Fruit fly (Drosophila melanogaster) whole organism, prepupa: ENCODE data around the gene Sec63.

Experiments used
- CG10631 ChIP-seq: fragments of 200-800 bp; sonication (Bioruptor generic); optimal IDR thresholded peaks from 2 replicates; lab custom pipeline; 2016; ENCODE audit warnings: missing biosample characterization, missing genetic modification characterization
- CG15336 ChIP-seq: fragments of 200-800 bp; sonication (Bioruptor generic); IDR thresholded peaks from 2 replicates; pipeline ENCODE4 v1.3.6; 2022; ENCODE audit warnings: missing biosample characterization, missing genetic modification characterization
- CG3032 ChIP-seq: fragments of 200-800 bp; optimal IDR thresholded peaks from 2 replicates; lab custom pipeline; 2019; ENCODE audit warnings: missing biosample characterization, mild to moderate bottlenecking, missing genetic modification characterization, moderate library complexity
- CG31627 ChIP-seq: fragments of 200-800 bp; sonication (Bioruptor generic); optimal IDR thresholded peaks from 3 replicates; lab custom pipeline; 2016; ENCODE audit warnings: missing biosample characterization, missing genetic modification characterization
- CG32006 ChIP-seq: fragments of 200-800 bp; sonication (Bioruptor generic); optimal IDR thresholded peaks from 3 replicates; lab custom pipeline; 2017; ENCODE audit warnings: missing biosample characterization, mild to moderate bottlenecking, missing genetic modification characterization
- CG4318 ChIP-seq: fragments of 200-800 bp; sonication (Bioruptor generic); optimal IDR thresholded peaks from 3 replicates; lab custom pipeline; 2017; ENCODE audit warnings: missing biosample characterization, mild to moderate bottlenecking, missing genetic modification characterization
- CG6163 ChIP-seq: fragments of 200-800 bp; sonication (Bioruptor generic); IDR thresholded peaks from 3 replicates; pipeline ENCODE4 v1.3.6; 2022; ENCODE audit warnings: missing biosample characterization, missing genetic modification characterization
- CG6792 ChIP-seq: fragments of 200-800 bp; sonication (Bioruptor generic); optimal IDR thresholded peaks from 3 replicates; lab custom pipeline; 2016; ENCODE audit warnings: missing biosample characterization, missing genetic modification characterization
- CG6808 ChIP-seq: fragments of 200-800 bp; sonication (Bioruptor generic); optimal IDR thresholded peaks from 3 replicates; lab custom pipeline; 2017; ENCODE audit warnings: missing biosample characterization, missing genetic modification characterization, mild to moderate bottlenecking, moderate library complexity, missing genetic modification reagents
- CG6854 ChIP-seq: fragments of 200-800 bp; sonication (Bioruptor generic); optimal IDR thresholded peaks from 2 replicates; lab custom pipeline; 2017; ENCODE audit warnings: missing biosample characterization, mild to moderate bottlenecking, missing genetic modification characterization
- CG7368 ChIP-seq: fragments of 200-800 bp; sonication (Bioruptor generic); optimal IDR thresholded peaks from 3 replicates; lab custom pipeline; 2016; ENCODE audit warnings: missing biosample characterization, missing genetic modification characterization
- CG8119 ChIP-seq: fragments of 200-800 bp; sonication (Bioruptor generic); IDR thresholded peaks from 3 replicates; pipeline ENCODE4 v1.3.6; 2022; ENCODE audit warnings: missing biosample characterization, missing genetic modification characterization
- CG8632 ChIP-seq: fragments of 200-800 bp; sonication (Bioruptor generic); optimal IDR thresholded peaks from 3 replicates; lab custom pipeline; 2016; ENCODE audit warnings: missing biosample characterization, missing genetic modification characterization
- CG9139 ChIP-seq: fragments of 200-800 bp; sonication (Bioruptor generic); optimal IDR thresholded peaks from 3 replicates; lab custom pipeline; 2017; ENCODE audit warnings: missing biosample characterization, mild to moderate bottlenecking, missing genetic modification characterization
- Eip75B ChIP-seq: fragments of 200-800 bp; sonication (Bioruptor generic); optimal IDR thresholded peaks from 3 replicates; lab custom pipeline; 2016; ENCODE audit warnings: missing biosample characterization, missing genetic modification characterization
- Eip78C ChIP-seq: fragments of 200-800 bp; sonication (Bioruptor generic); peaks from one replicate; lab custom pipeline; 2016; ENCODE audit warnings: missing biosample characterization, missing genetic modification characterization
- Ets96B ChIP-seq: fragments of 200-800 bp; optimal IDR thresholded peaks from 2 replicates; lab custom pipeline; 2019; ENCODE audit warnings: missing biosample characterization, mild to moderate bottlenecking, missing genetic modification characterization, moderate library complexity
- Gug ChIP-seq: fragments of 200-800 bp; sonication (Bioruptor generic); IDR thresholded peaks from 2 replicates; pipeline ENCODE4 v1.3.6; 2022; ENCODE audit warnings: missing biosample characterization, missing genetic modification characterization
- Hr38 ChIP-seq: sonication (Bioruptor generic); optimal IDR thresholded peaks from 2 replicates; lab custom pipeline; 2016; ENCODE audit warnings: missing biosample characterization, missing genetic modification characterization
- Lpt ChIP-seq: fragments of 200-800 bp; sonication (Bioruptor generic); optimal IDR thresholded peaks from 3 replicates; lab custom pipeline; 2016; ENCODE audit warnings: missing biosample characterization, missing genetic modification characterization
- Met ChIP-seq: fragments of 200-800 bp; sonication (Bioruptor generic); optimal IDR thresholded peaks from 3 replicates; lab custom pipeline; 2016; ENCODE audit warnings: missing biosample characterization, missing genetic modification characterization
- Smox ChIP-seq: fragments of 200-800 bp; sonication (Bioruptor generic); optimal IDR thresholded peaks from 3 replicates; lab custom pipeline; 2016; ENCODE audit warnings: missing biosample characterization, missing genetic modification characterization
- Sox102F ChIP-seq: fragments of 200-800 bp; sonication (Bioruptor generic); optimal IDR thresholded peaks from 2 replicates; lab custom pipeline; 2016; ENCODE audit warnings: missing biosample characterization, mild to moderate bottlenecking, missing genetic modification characterization
- Sox14 ChIP-seq: fragments of 200-800 bp; sonication (Bioruptor generic); optimal IDR thresholded peaks from 3 replicates; lab custom pipeline; 2016; ENCODE audit warnings: missing biosample characterization, missing genetic modification characterization
- Sox15 ChIP-seq: fragments of 200-800 bp; sonication (Bioruptor generic); optimal IDR thresholded peaks from 3 replicates; lab custom pipeline; 2016; ENCODE audit warnings: missing biosample characterization, missing genetic modification characterization
- cyc ChIP-seq: fragments of 200-800 bp; sonication (Bioruptor generic); optimal IDR thresholded peaks from 3 replicates; lab custom pipeline; 2016; ENCODE audit warnings: missing biosample characterization, missing genetic modification characterization
- dsx ChIP-seq: fragments of 200-800 bp; optimal IDR thresholded peaks from 3 replicates; lab custom pipeline; 2019; ENCODE audit warnings: missing biosample characterization, mild to moderate bottlenecking, missing genetic modification characterization, moderate library complexity; ENCODE audit not compliant: poor library complexity, severe bottlenecking
- eg ChIP-seq: fragments of 200-800 bp; sonication (Bioruptor generic); IDR thresholded peaks from 3 replicates; pipeline ENCODE4 v1.3.6; 2022; ENCODE audit warnings: missing biosample characterization, missing genetic modification characterization
- esn ChIP-seq: fragments of 200-800 bp; sonication (Bioruptor generic); optimal IDR thresholded peaks from 2 replicates; lab custom pipeline; 2016; ENCODE audit warnings: missing biosample characterization, mild to moderate bottlenecking, missing genetic modification characterization, moderate library complexity
- fkh ChIP-seq: fragments of 200-800 bp; sonication (Bioruptor generic); optimal IDR thresholded peaks from 3 replicates; lab custom pipeline; 2017; ENCODE audit warnings: missing biosample characterization, mild to moderate bottlenecking, missing genetic modification characterization, moderate library complexity
- lz ChIP-seq: fragments of 200-800 bp; sonication (Bioruptor generic); optimal IDR thresholded peaks from 3 replicates; lab custom pipeline; 2016; ENCODE audit warnings: missing biosample characterization, missing genetic modification characterization
- net ChIP-seq: fragments of 200-800 bp; sonication (Bioruptor generic); optimal IDR thresholded peaks from 3 replicates; lab custom pipeline; 2016; ENCODE audit warnings: missing biosample characterization, missing genetic modification characterization
- pdm3 ChIP-seq: fragments of 200-800 bp; sonication (Bioruptor generic); optimal IDR thresholded peaks from 3 replicates; lab custom pipeline; 2016; ENCODE audit warnings: missing biosample characterization, missing genetic modification characterization
- ss ChIP-seq, 2 experiments: fragments of 200-800 bp; sonication (Bioruptor generic); optimal IDR thresholded peaks; 2 replicates in 1 of 2; 3 replicates in 1 of 2; lab custom pipeline; 2017 to 2018; ENCODE audit warnings: mild to moderate bottlenecking in 2 of 2, missing biosample characterization in 2 of 2, missing genetic modification characterization in 2 of 2, moderate library complexity in 1 of 2
- svp ChIP-seq: fragments of 200-800 bp; sonication (Bioruptor generic); peaks from one replicate; lab custom pipeline; 2016; ENCODE audit warnings: missing biosample characterization, missing genetic modification characterization
- topi ChIP-seq: fragments of 200-800 bp; sonication (Bioruptor generic); optimal IDR thresholded peaks from 3 replicates; lab custom pipeline; 2016; ENCODE audit warnings: missing biosample characterization, missing genetic modification characterization
- vri ChIP-seq: fragments of 200-800 bp; sonication (Bioruptor generic); optimal IDR thresholded peaks from 3 replicates; lab custom pipeline; 2016; ENCODE audit warnings: missing biosample characterization, mild to moderate bottlenecking, missing genetic modification characterization

Sec63 gene

DNA sequence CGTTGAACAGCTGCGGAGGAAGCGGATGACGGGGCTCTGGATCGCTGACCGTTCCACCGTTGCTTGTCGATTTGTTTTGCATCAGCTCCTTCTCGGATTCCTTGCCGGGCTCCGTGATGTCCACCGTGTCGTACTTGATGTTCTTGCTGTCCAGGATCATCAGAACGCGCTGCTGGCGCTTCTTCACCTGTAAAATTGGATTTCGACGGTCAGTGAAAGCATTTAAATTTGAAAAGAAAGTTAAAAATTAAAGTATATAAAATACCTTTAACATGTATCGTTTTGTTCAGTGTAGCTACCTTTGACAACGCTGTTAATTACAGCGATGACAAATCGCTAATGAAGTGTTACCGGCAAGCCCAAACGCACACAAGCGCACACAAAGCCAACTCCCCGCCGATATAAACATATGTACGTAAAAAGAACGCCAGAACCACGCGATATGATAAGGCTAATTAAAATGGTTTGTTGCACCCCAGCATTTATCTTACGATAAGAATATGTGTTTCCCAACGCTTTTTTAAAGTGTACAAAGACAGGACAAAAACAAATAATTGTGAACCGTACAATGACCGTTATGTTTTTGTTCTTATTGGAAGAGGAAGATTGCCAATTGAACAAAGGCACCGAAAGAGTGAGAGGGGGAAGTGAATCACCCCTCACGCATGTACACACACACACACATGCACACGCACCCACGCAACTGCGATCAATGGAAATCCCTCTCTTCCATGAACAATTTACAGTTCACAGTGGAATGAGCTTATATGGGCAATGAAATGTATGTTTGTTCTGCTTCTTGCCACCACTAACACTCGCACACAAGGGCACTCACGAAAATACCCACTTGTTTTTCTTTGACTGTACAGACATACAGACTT is 7.7 kb downstream of the Sec63 start (continued):
- no peak for TF ChIP-seq CG7368
- peak; percentile 46 for TF ChIP-seq Sox102F (GFP tag; lab: Kevin White, UChicago)
- no peak for TF ChIP-seq Smox (GFP tag; lab: Kevin White, UChicago)
- TF ChIP-seq Lpt: no peak
- no peak for TF ChIP-seq cyc (GFP tag; lab: Kevin White, UChicago)
- no peak for TF ChIP-seq CG10631
- peak; percentile 28; the same call in 1 of the 3 replicates for TF ChIP-seq CG8119
- TF ChIP-seq lz (GFP tag; lab: Kevin White, UChicago): peak; percentile 25
- TF ChIP-seq Met: peak; percentile 20
- TF ChIP-seq eg (GFP tag; lab: Robert Waterston, UW): no peak
- peak; percentile 94 for TF ChIP-seq Sox14 (GFP tag; lab: Kevin White, UChicago)
- TF ChIP-seq esn (GFP tag; lab: Kevin White, UChicago): peak; percentile 34
- no peak for TF ChIP-seq Gug (GFP tag; lab: Robert Waterston, UW)
- peak; percentile 10 for TF ChIP-seq CG31627
- TF ChIP-seq CG6808 (GFP tag; lab: Kevin White, UChicago): no peak
- TF ChIP-seq CG4318: no peak
- no peak for TF ChIP-seq CG9139
- TF ChIP-seq CG6792 (GFP tag; lab: Kevin White, UChicago): no peak
- TF ChIP-seq CG32006 (GFP tag; lab: Kevin White, UChicago): peak; percentile 21
- TF ChIP-seq CG15336 (GFP tag; lab: Robert Waterston, UW): peak; percentile 41

DNA sequence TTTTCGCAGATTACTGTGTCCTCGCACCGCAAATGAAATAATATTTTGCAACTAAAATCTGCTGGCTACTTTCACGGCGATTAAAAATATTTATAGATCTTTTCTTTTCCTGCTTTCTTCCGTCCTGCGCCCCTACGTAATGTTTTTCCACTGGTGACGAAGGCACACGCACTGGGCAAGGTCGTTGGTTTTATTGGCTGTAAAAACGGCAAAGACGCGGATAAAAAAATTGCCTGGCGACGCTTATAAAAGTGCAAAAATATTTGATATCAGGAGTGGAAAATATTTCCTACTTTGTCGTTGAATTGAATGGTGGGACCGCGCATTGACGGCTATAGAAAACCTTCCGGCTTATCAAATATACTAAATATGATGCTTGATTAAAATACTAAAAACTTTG is 8.6 kb downstream of the Sec63 start, which contains the start of gene Sh3beta:
Gene Sh3beta, minus strand, starts transcription at position 327 of the 400 bp plus-strand sequence.
- TF ChIP-seq vri (GFP tag; lab: Kevin White, UChicago): peak; percentile 8
- peak; percentile 86 for TF ChIP-seq dsx (GFP tag; lab: Kevin White, UChicago)
- peak; percentile 25 for TF ChIP-seq CG6854 (GFP tag; lab: Kevin White, UChicago)
- no peak for TF ChIP-seq CG15336 (GFP tag; lab: Robert Waterston, UW)
- TF ChIP-seq Ets96B (tag; lab: Kevin White, UChicago): no peak

DNA sequence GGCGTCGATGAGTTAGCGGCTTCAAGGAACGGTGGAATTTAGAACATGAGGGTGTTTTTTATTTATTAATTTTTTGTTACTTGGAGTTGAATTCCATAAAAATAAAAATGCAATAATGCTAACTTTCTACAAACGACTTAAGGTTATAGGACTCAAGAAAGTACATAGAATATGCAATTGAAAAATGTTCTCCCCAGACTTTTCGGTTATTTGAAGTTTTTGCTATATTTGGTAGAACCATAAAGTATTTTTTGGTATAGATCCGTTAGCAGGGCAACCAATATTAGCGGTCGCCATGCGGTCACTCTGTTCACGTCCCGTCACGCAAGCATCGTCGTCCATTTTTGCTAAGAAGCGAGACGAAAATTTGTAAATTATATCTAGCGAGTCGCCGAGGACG is 9.2 kb downstream of the Sec63 start, which contains the start of gene akirin:
Gene akirin, plus strand, starts transcription at position 301 of the 400 bp plus-strand sequence.
- TF ChIP-seq CG3032 (tag; lab: Kevin White, UChicago) (no peak), CG6163 (GFP tag; lab: Robert Waterston, UW) (0 out of 3 replicates have a peak, but pooled peaks have one; percentile 39)

DNA sequence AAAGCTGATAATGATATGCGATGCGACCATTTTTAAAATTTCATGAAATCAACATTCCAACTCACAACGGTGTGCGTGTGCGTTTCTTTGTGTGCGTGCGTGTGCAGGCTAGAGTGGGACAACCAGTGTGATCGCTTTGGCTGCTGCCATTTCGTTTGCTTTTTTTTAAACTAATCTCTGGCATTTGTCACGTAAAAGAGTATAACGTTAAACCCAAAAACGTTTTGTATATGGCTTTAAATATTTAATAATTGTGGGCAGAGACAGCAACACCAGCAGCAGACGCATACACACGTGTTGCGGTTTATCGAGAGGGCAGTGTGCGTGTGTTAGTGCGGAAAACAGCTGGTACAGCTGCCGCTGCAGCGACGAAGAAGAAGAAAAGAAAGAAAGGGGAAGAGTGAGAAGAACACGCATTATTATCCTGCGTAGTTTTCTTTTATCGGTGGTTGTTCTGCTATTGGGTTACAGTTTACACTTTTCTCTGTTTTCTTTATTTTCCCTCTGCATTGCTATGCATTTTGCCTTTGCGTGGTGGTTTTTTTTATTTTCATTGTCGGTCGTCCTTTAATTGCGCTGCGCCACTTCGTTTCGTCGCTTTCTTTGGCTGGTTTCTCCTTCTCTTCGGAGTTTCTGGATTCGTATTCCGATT is 10.0 kb downstream of the Sec63 start:
- TF ChIP-seq CG6163 (GFP tag; lab: Robert Waterston, UW) (0 out of 3 replicates have a peak, but pooled peaks have one; percentile 28), Eip78C (peak; percentile 84), CG8632 (GFP tag; lab: Kevin White, UChicago) (no peak), CG6854 (GFP tag; lab: Kevin White, UChicago) (no peak), pdm3 (GFP tag; lab: Kevin White, UChicago) (no peak), Smox (GFP tag; lab: Kevin White, UChicago) (no peak), CG4318 (no peak), dsx (GFP tag; lab: Kevin White, UChicago) (no peak), topi (GFP tag; lab: Kevin White, UChicago) (no peak), fkh (GFP tag; lab: Kevin White, UChicago) (peak; percentile 47), CG6792 (GFP tag; lab: Kevin White, UChicago) (no peak), Hr38 (GFP tag; lab: Kevin White, UChicago) (no peak), net (peak; percentile 15), CG7368 (no peak), vri (GFP tag; lab: Kevin White, UChicago) (peak; percentile 17), ss (GFP tag; optimal IDR thresholded peaks at IDR 0.05; lab: Kevin White, UChicago) (peak; percentile 9 to 49), Sox102F (GFP tag; lab: Kevin White, UChicago) (peak; percentile 1), Sox15 (no peak), Eip75B (GFP tag; lab: Kevin White, UChicago) (peak; percentile 7), CG6808 (GFP tag; lab: Kevin White, UChicago) (peak; percentile 15), Sox14 (GFP tag; lab: Kevin White, UChicago) (peak; percentile 77), svp (GFP tag; lab: Kevin White, UChicago) (peak; percentile 64)
